Worm (Caenorhabditis elegans) whole organism, L1 larva: ENCODE measurements around the gene F22E5.2.

Experiments used
- aly-2 ChIP-seq: fragments of 150-350 bp; optimal IDR thresholded peaks from 2 replicates; lab custom pipeline; 2014; ENCODE audit warnings: missing biosample characterization, missing genetic modification characterization
- blmp-1 ChIP-seq: fragments of 150-350 bp; optimal IDR thresholded peaks from 2 replicates; lab custom pipeline; 2014; ENCODE audit warnings: missing biosample characterization, missing genetic modification characterization
- elt-2 ChIP-seq: sonication (generic microtip); optimal IDR thresholded peaks from 2 replicates; lab custom pipeline; 2016; ENCODE audit warnings: missing genetic modification characterization, mild to moderate bottlenecking, inconsistent platforms, missing compliant biosample characterization, missing genetic modification reagents
- lin-13 ChIP-seq: fragments of 150-350 bp; optimal IDR thresholded peaks from 2 replicates; lab custom pipeline; 2014; ENCODE audit warnings: missing biosample characterization, missing genetic modification reagents, missing genetic modification characterization
- mdl-1 ChIP-seq, 2 experiments: fragments of 150-350 bp; optimal IDR thresholded peaks; 2 replicates each; lab custom pipeline; 2014 to 2017; ENCODE audit warnings: missing biosample characterization in 2 of 2, missing genetic modification characterization in 2 of 2, inconsistent platforms in 1 of 2
- nhr-76 ChIP-seq: sonication (generic microtip); optimal IDR thresholded peaks from 2 replicates; lab custom pipeline; 2017; ENCODE audit warnings: missing biosample characterization, missing genetic modification characterization
- nhr-77 ChIP-seq: fragments of 150-350 bp; optimal IDR thresholded peaks from 2 replicates; lab custom pipeline; 2014; ENCODE audit warnings: missing biosample characterization, missing genetic modification characterization
- unc-86 ChIP-seq: sonication (generic microtip); optimal IDR thresholded peaks from 2 replicates; lab custom pipeline; 2016; ENCODE audit warnings: missing genetic modification characterization, missing compliant biosample characterization

DNA sequence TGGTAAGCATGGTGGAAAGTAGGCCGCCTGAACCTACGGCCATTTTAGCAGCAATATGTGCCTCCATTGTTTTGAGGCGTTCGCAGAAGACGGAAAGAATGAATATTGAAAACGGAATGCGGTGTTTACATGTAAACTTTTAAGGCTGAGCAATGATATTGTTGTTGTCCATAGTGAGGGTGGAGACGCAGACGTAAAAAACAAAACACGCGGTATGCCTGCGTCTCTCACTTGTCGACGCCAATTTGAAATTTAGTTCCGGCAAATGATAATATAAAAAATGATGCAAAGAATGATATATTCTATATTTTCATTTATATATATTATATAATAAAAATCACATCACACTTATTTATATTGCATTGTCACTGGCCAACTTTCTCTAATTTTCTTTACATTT is 42.7 kb downstream of the F22E5.2 start, which contains the start of gene Y47G7B.2:
- TF ChIP-seq elt-2 (tag; lab: Kevin White, UChicago) (no peak), nhr-77 (tag; lab: Kevin White, UChicago) (no peak), unc-86 (tag; lab: Kevin White, UChicago) (no peak), aly-2 (tag; lab: Kevin White, UChicago) (no peak), mdl-1 (tag; optimal IDR thresholded peaks at IDR 0.05; lab: Kevin White, UChicago) (peak in 1 of 2 experiments; percentile 8), lin-13 (GFP tag; lab: Kevin White, UChicago) (no peak), nhr-76 (tag; lab: Kevin White, UChicago) (no peak), blmp-1 (tag; lab: Kevin White, UChicago) (no peak)
